Worm (Caenorhabditis elegans) whole organism, mixed stage, embryonic: Measurements from ENCODE around the gene clc-22.

Experiments
- bed-3 ChIP-seq: fragments of 200-800 bp; sonication (Bioruptor generic); optimal IDR thresholded peaks from 3 replicates; lab custom pipeline; 2018; ENCODE audit warnings: mild to moderate bottlenecking, missing genetic modification characterization, moderate library complexity, missing compliant biosample characterization
- ceh-39 ChIP-seq: fragments of 150-350 bp; optimal IDR thresholded peaks from 2 replicates; lab custom pipeline; 2014; ENCODE audit warnings: missing biosample characterization, missing genetic modification characterization
- ces-1 ChIP-seq: fragments of 150-350 bp; optimal IDR thresholded peaks from 2 replicates; lab custom pipeline; 2014; ENCODE audit warnings: missing biosample characterization, missing genetic modification reagents, missing genetic modification characterization
- cnd-1 ChIP-seq: fragments of 200-800 bp; sonication (Bioruptor generic); optimal IDR thresholded peaks from 2 replicates; lab custom pipeline; 2018; ENCODE audit warnings: mild to moderate bottlenecking, missing genetic modification characterization, missing compliant biosample characterization
- drap-1 ChIP-seq: fragments of 200-800 bp; sonication (Bioruptor generic); optimal IDR thresholded peaks from 3 replicates; lab custom pipeline; 2018; ENCODE audit warnings: mild to moderate bottlenecking, missing genetic modification characterization, missing compliant biosample characterization
- elt-1 ChIP-seq: sonication (generic microtip); optimal IDR thresholded peaks from 2 replicates; lab custom pipeline; 2017; ENCODE audit warnings: missing genetic modification characterization, mild to moderate bottlenecking, missing compliant biosample characterization, antibody characterized with exemption, moderate library complexity, borderline replicate concordance; ENCODE audit not compliant: insufficient read depth
- elt-3 ChIP-seq: fragments of 150-350 bp; optimal IDR thresholded peaks from 2 replicates; lab custom pipeline; 2014; ENCODE audit warnings: missing biosample characterization, missing genetic modification characterization
- flh-1 ChIP-seq: fragments of 200-800 bp; sonication (Bioruptor generic); optimal IDR thresholded peaks from 2 replicates; lab custom pipeline; 2018; ENCODE audit warnings: mild to moderate bottlenecking, missing genetic modification characterization, moderate library complexity, missing compliant biosample characterization
- ham-2 ChIP-seq: fragments of 200-800 bp; sonication (Bioruptor generic); optimal IDR thresholded peaks from 2 replicates; lab custom pipeline; 2018; ENCODE audit warnings: mild to moderate bottlenecking, missing genetic modification characterization, missing compliant biosample characterization
- hlh-1 ChIP-seq: fragments of 150-350 bp; optimal IDR thresholded peaks from 2 replicates; lab custom pipeline; 2014; ENCODE audit warnings: missing biosample characterization, missing genetic modification reagents, missing genetic modification characterization
- lin-13 ChIP-seq: fragments of 150-350 bp; optimal IDR thresholded peaks from 2 replicates; lab custom pipeline; 2014; ENCODE audit warnings: missing biosample characterization, missing genetic modification characterization
- lin-32 ChIP-seq: fragments of 200-800 bp; sonication (Bioruptor generic); optimal IDR thresholded peaks from 2 replicates; lab custom pipeline; 2018; ENCODE audit warnings: mild to moderate bottlenecking, missing genetic modification characterization, missing compliant biosample characterization
- lsy-2 ChIP-seq: fragments of 150-350 bp; optimal IDR thresholded peaks from 2 replicates; lab custom pipeline; 2014; ENCODE audit warnings: missing biosample characterization, missing genetic modification characterization
- mab-5 ChIP-seq: fragments of 150-350 bp; optimal IDR thresholded peaks from 2 replicates; lab custom pipeline; 2014; ENCODE audit warnings: missing biosample characterization, missing genetic modification characterization
- mep-1 ChIP-seq: fragments of 150-350 bp; optimal IDR thresholded peaks from 2 replicates; lab custom pipeline; 2017; ENCODE audit warnings: missing biosample characterization, missing genetic modification reagents, missing genetic modification characterization, inconsistent platforms
- mls-2 ChIP-seq: sonication (generic microtip); optimal IDR thresholded peaks from 2 replicates; lab custom pipeline; 2016; ENCODE audit warnings: mild to moderate bottlenecking, missing genetic modification characterization, moderate library complexity, missing compliant biosample characterization
- nhr-12 ChIP-seq: fragments of 150-350 bp; optimal IDR thresholded peaks from 2 replicates; lab custom pipeline; 2014; ENCODE audit warnings: missing biosample characterization, missing genetic modification characterization
- nhr-2 ChIP-seq: fragments of 150-350 bp; optimal IDR thresholded peaks from 2 replicates; lab custom pipeline; 2014; ENCODE audit warnings: missing biosample characterization, missing genetic modification characterization
- nhr-237 ChIP-seq: fragments of 150-350 bp; optimal IDR thresholded peaks from 2 replicates; lab custom pipeline; 2014; ENCODE audit warnings: missing biosample characterization, missing genetic modification characterization
- nhr-28 ChIP-seq: fragments of 150-350 bp; optimal IDR thresholded peaks from 2 replicates; lab custom pipeline; 2014; ENCODE audit warnings: missing biosample characterization, missing genetic modification characterization
- nhr-76 ChIP-seq: sonication (generic microtip); optimal IDR thresholded peaks from 2 replicates; lab custom pipeline; 2017; ENCODE audit warnings: missing biosample characterization, missing genetic modification characterization
- pha-4 ChIP-seq: fragments of 150-350 bp; optimal IDR thresholded peaks from 2 replicates; lab custom pipeline; 2018; ENCODE audit warnings: missing biosample characterization, missing genetic modification reagents, missing genetic modification characterization
- snpc-4 ChIP-seq: fragments of 150-350 bp; optimal IDR thresholded peaks from 2 replicates; lab custom pipeline; 2014; ENCODE audit warnings: missing biosample characterization, missing genetic modification characterization
- sptf-1 ChIP-seq: sonication (generic microtip); optimal IDR thresholded peaks from 2 replicates; lab custom pipeline; 2017; ENCODE audit warnings: mild to moderate bottlenecking, missing genetic modification characterization, moderate library complexity, missing compliant biosample characterization
- tbx-8 ChIP-seq: fragments of 200-800 bp; sonication (Bioruptor generic); optimal IDR thresholded peaks from 2 replicates; lab custom pipeline; 2018; ENCODE audit warnings: mild to moderate bottlenecking, missing genetic modification characterization, moderate library complexity, missing compliant biosample characterization
- unc-120 ChIP-seq: sonication (generic microtip); optimal IDR thresholded peaks from 2 replicates; lab custom pipeline; 2017; ENCODE audit warnings: missing genetic modification characterization, missing compliant biosample characterization; ENCODE audit not compliant: poor library complexity, severe bottlenecking
- unc-62 ChIP-seq: fragments of 150-350 bp; optimal IDR thresholded peaks from 2 replicates; lab custom pipeline; 2014; ENCODE audit warnings: missing biosample characterization, missing genetic modification reagents, missing genetic modification characterization
- zip-8 ChIP-seq: fragments of 150-350 bp; optimal IDR thresholded peaks from 2 replicates; lab custom pipeline; 2014; ENCODE audit warnings: missing biosample characterization, missing genetic modification characterization
- ztf-11 ChIP-seq: fragments of 150-350 bp; optimal IDR thresholded peaks from 2 replicates; lab custom pipeline; 2014; ENCODE audit warnings: missing biosample characterization, missing genetic modification characterization

The clc-22 gene

DNA sequence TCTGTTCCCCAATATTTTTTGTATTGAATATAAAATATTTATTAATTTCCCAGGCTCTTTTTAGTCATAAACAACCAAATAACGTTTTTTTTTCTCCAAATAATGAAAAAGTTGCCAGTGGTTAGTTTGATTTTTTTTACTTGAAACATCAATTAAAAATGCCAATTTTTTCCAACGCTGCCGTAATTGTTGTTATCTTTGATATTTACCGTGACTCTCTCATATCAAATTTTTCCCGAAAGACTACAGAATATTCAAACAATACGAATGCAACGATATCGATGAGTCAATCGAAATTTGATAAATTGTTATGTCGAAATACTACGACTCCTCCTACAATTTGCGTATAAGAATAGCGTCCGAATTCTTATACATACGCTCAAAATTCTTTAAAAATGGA lies 9.0 kb downstream of the clc-22 start, which contains the start of gene K10G6.5:
Gene K10G6.5, plus strand, starts transcription at position 345 of the 400 bp plus-strand sequence.
- TF ChIP-seq lin-32 (GFP tag; lab: Kevin White, UChicago) (no peak), hlh-1 (tag; lab: Kevin White, UChicago) (no peak)

DNA sequence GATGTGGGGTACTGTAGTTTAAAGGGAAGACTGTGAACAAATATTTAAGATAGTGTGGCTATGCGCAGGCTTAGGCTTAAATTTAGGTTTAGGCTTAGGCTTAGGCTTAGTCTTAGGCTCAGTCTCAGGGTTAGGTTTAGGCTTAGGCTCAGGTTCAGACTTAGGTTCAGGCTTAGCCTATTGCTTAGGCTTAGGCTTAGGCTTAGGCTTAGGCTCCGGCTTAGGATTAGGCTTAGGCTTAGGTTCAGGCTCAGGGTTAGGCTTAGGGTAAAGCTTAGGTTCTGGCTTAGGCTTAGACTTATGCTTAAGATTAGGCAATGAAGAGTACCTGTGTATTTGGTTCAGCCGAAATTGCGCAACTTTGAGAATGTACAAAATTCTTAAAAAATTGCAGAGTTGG lies 11.6 kb downstream of the clc-22 start:
- TF ChIP-seq mep-1 (tag; lab: Kevin White, UChicago) (no peak), ham-2 (GFP tag; lab: Kevin White, UChicago) (no peak), pha-4 (no peak), zip-8 (tag; lab: Kevin White, UChicago) (peak; percentile 4), tbx-8 (GFP tag; lab: Kevin White, UChicago) (no peak), snpc-4 (tag; lab: Kevin White, UChicago) (no peak), nhr-76 (tag; lab: Kevin White, UChicago) (no peak)
- TF ChIP-seq, all 35 proteins: peak for 1

DNA sequence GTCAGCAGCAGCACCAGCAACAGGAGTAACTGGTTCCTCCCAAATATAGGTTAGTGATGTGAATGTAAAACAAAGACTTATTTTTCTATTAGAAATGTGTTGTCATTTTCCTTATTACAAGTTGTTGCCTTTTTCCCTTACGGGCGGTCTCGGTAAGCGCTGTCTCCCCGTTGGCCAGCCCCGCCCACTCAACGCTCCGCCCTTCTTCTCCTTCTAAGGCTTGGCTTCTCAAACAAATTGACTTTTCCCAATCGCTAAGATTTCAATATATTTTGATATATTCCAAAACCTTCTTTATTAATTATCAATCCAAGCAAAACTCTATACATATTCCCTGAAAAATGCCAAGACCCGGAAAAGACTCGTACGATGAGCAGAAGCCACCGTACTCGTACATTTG lies 13.6 kb downstream of the clc-22 start, which contains the start of gene lin-31:
Gene lin-31, plus strand, starts transcription at position 237 of the 400 bp plus-strand sequence.
- TF ChIP-seq nhr-76 (tag; lab: Kevin White, UChicago) (no peak), unc-120 (no peak), pha-4 (no peak), unc-62 (GFP tag; lab: Kevin White, UChicago) (no peak), flh-1 (GFP tag; lab: Kevin White, UChicago) (no peak), mep-1 (tag; lab: Kevin White, UChicago) (no peak), elt-1 (tag; lab: Kevin White, UChicago) (no peak), mab-5 (tag; lab: Kevin White, UChicago) (no peak), ces-1 (no peak), sptf-1 (tag; lab: Kevin White, UChicago) (no peak)

DNA sequence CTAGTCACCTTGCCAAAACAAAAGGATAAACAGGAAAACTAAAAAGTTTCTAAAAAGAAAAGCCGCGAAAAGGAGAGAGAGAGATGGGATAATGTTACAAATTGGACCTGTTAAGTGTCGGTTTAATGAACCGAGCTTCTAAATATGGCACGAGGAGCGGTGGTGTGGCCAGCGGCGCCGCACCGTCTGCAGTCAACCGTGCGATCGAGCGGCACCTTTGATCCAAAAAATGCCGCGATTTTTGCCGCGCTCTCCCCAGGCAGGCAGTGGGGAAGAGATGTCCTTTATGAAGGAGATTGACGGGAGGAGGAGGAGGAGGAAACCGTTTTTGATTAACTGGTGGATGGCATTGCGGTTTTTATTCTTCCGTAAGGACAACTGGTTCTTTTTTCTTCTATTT lies 15.5 kb downstream of the clc-22 start:
- TF ChIP-seq flh-1 (GFP tag; lab: Kevin White, UChicago): no peak
- no peak for TF ChIP-seq mls-2 (tag; lab: Kevin White, UChicago)
- TF ChIP-seq ham-2 (GFP tag; lab: Kevin White, UChicago): no peak

DNA sequence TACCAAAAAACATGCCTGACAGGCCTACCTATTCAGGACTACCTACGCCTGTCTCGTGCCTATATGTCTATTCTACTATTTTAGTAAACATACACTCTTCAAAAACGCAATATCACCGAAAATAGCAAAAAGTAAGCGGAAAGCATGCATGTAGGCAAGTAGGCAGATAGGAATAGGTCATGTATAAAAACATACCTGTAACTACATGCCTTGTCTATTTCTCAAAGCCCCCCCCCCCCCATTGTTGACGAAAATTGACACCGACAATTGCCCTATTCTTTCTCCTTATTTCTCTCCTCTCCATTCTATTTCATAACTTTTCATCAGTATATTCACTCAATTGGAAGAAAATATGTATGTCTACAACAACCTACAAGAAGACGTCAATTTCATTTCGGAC lies 17.7 kb downstream of the clc-22 start:
- no peak for TF ChIP-seq nhr-2
- TF ChIP-seq tbx-8 (GFP tag; lab: Kevin White, UChicago): no peak
- no peak for TF ChIP-seq flh-1 (GFP tag; lab: Kevin White, UChicago)
- TF ChIP-seq unc-120: no peak
- TF ChIP-seq lin-13: no peak
- no peak for TF ChIP-seq drap-1 (GFP tag; lab: Kevin White, UChicago)
- TF ChIP-seq nhr-12 (tag; lab: Kevin White, UChicago): no peak
- no peak for TF ChIP-seq hlh-1 (tag; lab: Kevin White, UChicago)
- no peak for TF ChIP-seq snpc-4 (tag; lab: Kevin White, UChicago)
- TF ChIP-seq mep-1 (tag; lab: Kevin White, UChicago): no peak
- TF ChIP-seq ces-1: no peak
- TF ChIP-seq nhr-237: no peak
- no peak for TF ChIP-seq elt-3
- TF ChIP-seq bed-3 (GFP tag; lab: Kevin White, UChicago): no peak
- no peak for TF ChIP-seq lin-32 (GFP tag; lab: Kevin White, UChicago)
- TF ChIP-seq sptf-1 (tag; lab: Kevin White, UChicago): no peak
- TF ChIP-seq ztf-11 (tag; lab: Kevin White, UChicago): no peak

DNA sequence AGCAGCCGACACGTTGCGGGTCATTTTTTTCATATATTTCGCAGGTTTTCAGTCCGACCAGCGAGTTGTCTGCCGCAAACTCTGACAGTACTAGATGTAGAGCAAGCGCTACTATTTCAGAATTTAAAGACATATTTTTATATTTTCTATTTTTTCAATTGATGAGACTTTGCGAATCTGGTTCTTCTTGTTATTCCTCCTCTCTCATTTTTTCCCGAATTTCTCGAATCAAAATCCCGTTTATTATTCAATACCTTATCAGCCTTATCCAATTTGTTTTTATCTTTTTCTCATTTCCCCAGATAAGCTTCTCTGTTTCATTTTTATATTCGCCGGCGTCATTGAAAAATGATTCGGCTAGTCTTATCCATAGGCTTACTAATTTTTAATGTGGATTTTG lies 19.9 kb downstream of the clc-22 start, which contains the start of gene dos-2:
Gene dos-2, plus strand, starts transcription at position 301 of the 400 bp plus-strand sequence.
- TF ChIP-seq hlh-1 (tag; lab: Kevin White, UChicago): no peak
- no peak for TF ChIP-seq nhr-12 (tag; lab: Kevin White, UChicago)
- TF ChIP-seq ztf-11 (tag; lab: Kevin White, UChicago): no peak
- no peak for TF ChIP-seq tbx-8 (GFP tag; lab: Kevin White, UChicago)
- TF ChIP-seq elt-3: no peak
- TF ChIP-seq nhr-28 (tag; lab: Kevin White, UChicago): no peak
- no peak for TF ChIP-seq drap-1 (GFP tag; lab: Kevin White, UChicago)
- TF ChIP-seq elt-1 (tag; lab: Kevin White, UChicago): no peak
- TF ChIP-seq, all 35 proteins: peak for 0

DNA sequence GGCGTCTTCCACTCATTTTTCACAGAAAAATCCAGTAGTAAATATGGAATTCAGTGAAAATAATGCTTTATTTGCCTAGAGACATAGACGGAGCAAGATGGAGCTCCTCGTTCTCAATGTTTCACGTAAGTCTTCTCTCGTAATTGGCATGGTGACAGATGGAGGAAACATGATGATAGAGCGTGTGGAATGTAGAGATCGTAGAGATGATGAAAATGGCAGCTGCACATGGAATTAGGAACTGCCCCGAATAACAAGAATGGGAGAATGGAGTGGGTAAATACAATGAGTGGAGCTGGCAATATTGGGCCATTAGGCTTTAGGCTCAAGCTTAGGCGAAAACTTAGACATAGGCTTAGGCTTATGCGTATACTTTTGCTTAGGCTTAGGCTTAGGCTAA lies 20.9 kb downstream of the clc-22 start, which contains the start of gene cank-26:
Gene cank-26, minus strand, starts transcription at position 113 of the 400 bp plus-strand sequence.
- no peak for TF ChIP-seq lsy-2 (tag; lab: Kevin White, UChicago)
- TF ChIP-seq tbx-8 (GFP tag; lab: Kevin White, UChicago): no peak
- TF ChIP-seq nhr-28 (tag; lab: Kevin White, UChicago): no peak
- TF ChIP-seq mab-5 (tag; lab: Kevin White, UChicago): no peak
- TF ChIP-seq ceh-39 (tag; lab: Kevin White, UChicago): no peak
- TF ChIP-seq mep-1 (tag; lab: Kevin White, UChicago): peak; percentile 10
- peak; percentile 92 for TF ChIP-seq cnd-1 (tag; lab: Kevin White, UChicago)
- peak; percentile 14 for TF ChIP-seq unc-62 (GFP tag; lab: Kevin White, UChicago)
- TF ChIP-seq mls-2 (tag; lab: Kevin White, UChicago): no peak
- peak; percentile 86 for TF ChIP-seq ces-1
- peak; percentile 99 for TF ChIP-seq lin-32 (GFP tag; lab: Kevin White, UChicago)
- TF ChIP-seq, all 35 proteins: peak for 5
